Fruit fly (Drosophila melanogaster) whole organism, wandering third instar larva: ENCODE measurements around the gene CG13377.

Experiments used
- Sp1 ChIP-seq: fragments of 200-800 bp; sonication (Bioruptor generic); optimal IDR thresholded peaks from 3 replicates; lab custom pipeline; 2019; ENCODE audit warnings: missing biosample characterization, mild to moderate bottlenecking, missing genetic modification characterization, moderate library complexity
- br ChIP-seq: fragments of 200-800 bp; sonication (Bioruptor generic); optimal IDR thresholded peaks from 2 replicates; lab custom pipeline; 2016; ENCODE audit warnings: missing biosample characterization, missing genetic modification characterization
- brk ChIP-seq: fragments of 200-800 bp; sonication (Bioruptor generic); optimal IDR thresholded peaks from 2 replicates; lab custom pipeline; 2016; ENCODE audit warnings: missing biosample characterization, mild to moderate bottlenecking, missing genetic modification characterization
- foxo ChIP-seq, 2 experiments: fragments of 200-800 bp; sonication (Bioruptor generic); optimal IDR thresholded peaks; 2 replicates in 1 of 2; 3 replicates in 1 of 2; lab custom pipeline; 2016 to 2017; ENCODE audit warnings: missing biosample characterization in 2 of 2, missing genetic modification characterization in 2 of 2

DNA sequence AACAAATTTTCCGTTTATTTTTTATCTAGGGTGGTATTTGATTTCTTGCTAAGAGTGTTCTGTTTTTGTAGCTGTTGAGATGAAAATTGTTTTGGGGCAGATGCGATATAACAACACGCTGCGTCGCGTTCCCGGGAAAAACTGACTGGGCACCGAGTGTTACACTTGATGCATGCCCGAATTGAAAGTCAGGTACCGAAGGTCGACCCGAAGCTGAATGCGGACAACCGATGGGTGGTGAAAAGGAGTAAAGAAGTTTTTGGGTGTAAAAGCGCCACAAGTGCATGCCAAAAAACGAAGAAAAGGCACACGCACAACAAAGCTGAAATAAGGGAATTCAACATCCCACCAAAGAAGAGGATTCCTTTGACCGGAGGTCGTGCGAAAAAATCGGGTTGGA lies 31.0 kb upstream of the CG13377 start, which contains the start of gene CG13375:
- no peak for TF ChIP-seq br (GFP tag; lab: Kevin White, UChicago)
- no peak for TF ChIP-seq brk
- TF ChIP-seq foxo (GFP tag; optimal IDR thresholded peaks at IDR 0.05; lab: Kevin White, UChicago), result no peak
- TF ChIP-seq Sp1 (GFP tag; lab: Kevin White, UChicago), result no peak
